Worm (Caenorhabditis elegans) whole organism, L4/young adult: ENCODE measurements around the gene adr-2.

ENCODE experiments used
- W03F9.2 ChIP-seq: fragments of 150-350 bp; optimal IDR thresholded peaks from 2 replicates; lab custom pipeline; 2014; ENCODE audit warnings: missing biosample characterization, missing genetic modification characterization
- dao-5 ChIP-seq: sonication (generic microtip); optimal IDR thresholded peaks from 2 replicates; lab custom pipeline; 2016; ENCODE audit warnings: missing genotype, missing genetic modification characterization, moderate library complexity, missing compliant biosample characterization
- him-1 ChIP-seq: sonication (generic microtip); optimal IDR thresholded peaks from 2 replicates; lab custom pipeline; 2016; ENCODE audit warnings: missing genotype, missing genetic modification reagents, missing genetic modification characterization, missing compliant biosample characterization

DNA sequence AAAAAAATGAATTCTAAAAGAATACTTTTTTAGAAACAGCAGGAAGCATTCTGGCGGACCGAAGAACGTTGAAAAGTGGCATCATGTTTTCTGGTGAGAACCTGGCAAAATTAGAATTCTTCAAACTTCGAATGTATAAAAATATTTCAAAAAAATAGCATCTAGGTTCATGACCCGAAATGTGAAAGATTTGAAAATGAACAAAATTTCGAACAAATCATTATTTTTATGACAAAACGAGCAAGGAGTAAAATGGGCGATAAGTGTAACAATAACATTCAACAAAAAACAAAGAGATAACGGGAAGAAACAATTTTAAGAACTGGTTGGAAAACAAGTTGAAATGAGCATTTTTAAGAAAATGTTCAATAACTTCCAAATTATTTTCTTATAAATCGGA lies 42.6 kb upstream of the adr-2 start, which contains the start of gene psd-1:
- TF ChIP-seq him-1 (no peak), dao-5 (tag; lab: Kevin White, UChicago) (no peak), W03F9.2 (tag; lab: Kevin White, UChicago) (no peak)
